Worm (Caenorhabditis elegans) whole organism, late embryonic: ENCODE data around the gene K12D12.4.

ENCODE experiments used
- C08G9.2 ChIP-seq: sonication (generic microtip); optimal IDR thresholded peaks from 2 replicates; lab custom pipeline; 2016; ENCODE audit warnings: mild to moderate bottlenecking, missing genetic modification characterization, moderate library complexity, missing compliant biosample characterization
- C38D4.7 ChIP-seq: fragments of 200-800 bp; sonication (Bioruptor generic); optimal IDR thresholded peaks from 2 replicates; lab custom pipeline; 2018; ENCODE audit warnings: mild to moderate bottlenecking, missing genetic modification characterization, moderate library complexity, missing compliant biosample characterization
- K09A11.1 ChIP-seq: sonication (generic microtip); optimal IDR thresholded peaks from 2 replicates; lab custom pipeline; 2017; ENCODE audit warnings: antibody characterized with exemption, mild to moderate bottlenecking, missing genetic modification characterization, missing compliant biosample characterization; ENCODE audit not compliant: insufficient read depth
- T23F11.4 ChIP-seq: fragments of 200-800 bp; sonication (Bioruptor generic); optimal IDR thresholded peaks from 2 replicates; lab custom pipeline; 2018; ENCODE audit warnings: mild to moderate bottlenecking, missing genetic modification characterization, missing compliant biosample characterization
- ahr-1 ChIP-seq: sonication (generic microtip); optimal IDR thresholded peaks from 2 replicates; lab custom pipeline; 2016; ENCODE audit warnings: missing genetic modification characterization, missing compliant biosample characterization
- ceh-14 ChIP-seq: sonication (generic microtip); optimal IDR thresholded peaks from 2 replicates; lab custom pipeline; 2016; ENCODE audit warnings: missing genotype, missing genetic modification characterization, missing compliant biosample characterization
- ceh-2 ChIP-seq: sonication (generic microtip); optimal IDR thresholded peaks from 2 replicates; lab custom pipeline; 2016; ENCODE audit warnings: missing genotype, missing genetic modification characterization, missing compliant biosample characterization
- ceh-22 ChIP-seq: sonication (generic microtip); optimal IDR thresholded peaks from 2 replicates; lab custom pipeline; 2017; ENCODE audit warnings: missing biosample characterization, missing genetic modification characterization
- ceh-24 ChIP-seq: sonication (generic microtip); optimal IDR thresholded peaks from 2 replicates; lab custom pipeline; 2016; ENCODE audit warnings: mild to moderate bottlenecking, missing genetic modification characterization, missing compliant biosample characterization
- ceh-30 ChIP-seq: fragments of 150-350 bp; optimal IDR thresholded peaks from 2 replicates; lab custom pipeline; 2014; ENCODE audit warnings: missing biosample characterization, missing genetic modification characterization
- ceh-31 ChIP-seq: sonication (generic microtip); optimal IDR thresholded peaks from 2 replicates; lab custom pipeline; 2016; ENCODE audit warnings: missing genetic modification characterization, missing compliant biosample characterization
- ceh-48 ChIP-seq: sonication (generic microtip); optimal IDR thresholded peaks from 2 replicates; lab custom pipeline; 2016; ENCODE audit warnings: missing genetic modification characterization, inconsistent platforms, missing compliant biosample characterization
- che-1 ChIP-seq: sonication (generic microtip); optimal IDR thresholded peaks from 2 replicates; lab custom pipeline; 2016; ENCODE audit warnings: mild to moderate bottlenecking, missing genetic modification characterization, missing compliant biosample characterization
- dmd-4 ChIP-seq: sonication (generic microtip); optimal IDR thresholded peaks from 2 replicates; lab custom pipeline; 2016; ENCODE audit warnings: borderline replicate concordance, missing genetic modification characterization, missing compliant biosample characterization
- dve-1 ChIP-seq: sonication (generic microtip); optimal IDR thresholded peaks from 2 replicates; lab custom pipeline; 2017; ENCODE audit warnings: antibody characterized with exemption, mild to moderate bottlenecking, missing genetic modification characterization, missing compliant biosample characterization
- elt-4 ChIP-seq: sonication (generic microtip); optimal IDR thresholded peaks from 2 replicates; lab custom pipeline; 2016; ENCODE audit warnings: missing genetic modification characterization, missing compliant biosample characterization
- fax-1 ChIP-seq: sonication (generic microtip); optimal IDR thresholded peaks from 2 replicates; lab custom pipeline; 2016; ENCODE audit warnings: missing genotype, missing genetic modification characterization, missing compliant biosample characterization
- fkh-6 ChIP-seq: sonication (generic microtip); optimal IDR thresholded peaks from 2 replicates; lab custom pipeline; 2016; ENCODE audit warnings: missing genetic modification characterization, missing compliant biosample characterization
- gmeb-2 ChIP-seq: sonication (generic microtip); optimal IDR thresholded peaks from 2 replicates; lab custom pipeline; 2016; ENCODE audit warnings: missing genetic modification characterization, inconsistent platforms, missing compliant biosample characterization
- hlh-13 ChIP-seq: fragments of 200-800 bp; sonication (Bioruptor generic); optimal IDR thresholded peaks from 2 replicates; lab custom pipeline; 2018; ENCODE audit warnings: mild to moderate bottlenecking, missing genetic modification characterization, missing compliant biosample characterization
- hlh-30 ChIP-seq: sonication (generic microtip); optimal IDR thresholded peaks from 2 replicates; lab custom pipeline; 2017; ENCODE audit warnings: antibody characterized with exemption, missing genetic modification characterization, missing compliant biosample characterization; ENCODE audit not compliant: insufficient read depth
- hlh-8 ChIP-seq: sonication (generic microtip); optimal IDR thresholded peaks from 2 replicates; lab custom pipeline; 2016; ENCODE audit warnings: missing genotype, missing genetic modification characterization, missing compliant biosample characterization
- lim-6 ChIP-seq: sonication (generic microtip); optimal IDR thresholded peaks from 2 replicates; lab custom pipeline; 2016; ENCODE audit warnings: missing genetic modification characterization, missing compliant biosample characterization
- madf-2 ChIP-seq: sonication (generic microtip); optimal IDR thresholded peaks from 2 replicates; lab custom pipeline; 2017; ENCODE audit warnings: missing genetic modification characterization, missing compliant biosample characterization
- mec-3 ChIP-seq: sonication (generic microtip); optimal IDR thresholded peaks from 2 replicates; lab custom pipeline; 2016; ENCODE audit warnings: borderline replicate concordance, missing genetic modification characterization, missing compliant biosample characterization
- nfya-1 ChIP-seq: sonication (generic microtip); optimal IDR thresholded peaks from 2 replicates; lab custom pipeline; 2017; ENCODE audit warnings: missing genetic modification characterization, mild to moderate bottlenecking, missing compliant biosample characterization, antibody characterized with exemption, moderate library complexity
- nhr-11 ChIP-seq: fragments of 150-350 bp; optimal IDR thresholded peaks from 2 replicates; lab custom pipeline; 2014; ENCODE audit warnings: missing biosample characterization, missing genetic modification characterization
- nhr-232 ChIP-seq: sonication (generic microtip); optimal IDR thresholded peaks from 2 replicates; lab custom pipeline; 2016; ENCODE audit warnings: missing genetic modification characterization, missing compliant biosample characterization
- npax-4 ChIP-seq: sonication (generic microtip); optimal IDR thresholded peaks from 2 replicates; lab custom pipeline; 2016; ENCODE audit warnings: missing genetic modification characterization, missing compliant biosample characterization
- odd-2 ChIP-seq: sonication (generic microtip); optimal IDR thresholded peaks from 2 replicates; lab custom pipeline; 2017; ENCODE audit warnings: antibody characterized with exemption, mild to moderate bottlenecking, missing genetic modification characterization, missing compliant biosample characterization
- pat-9 ChIP-seq: fragments of 200-800 bp; sonication (Bioruptor generic); optimal IDR thresholded peaks from 2 replicates; lab custom pipeline; 2018; ENCODE audit warnings: mild to moderate bottlenecking, missing genetic modification characterization, moderate library complexity, missing compliant biosample characterization
- pax-1 ChIP-seq: fragments of 150-350 bp; optimal IDR thresholded peaks from 2 replicates; lab custom pipeline; 2014; ENCODE audit warnings: missing biosample characterization, missing genetic modification characterization
- pha-2 ChIP-seq: sonication (generic microtip); optimal IDR thresholded peaks from 2 replicates; lab custom pipeline; 2017; ENCODE audit warnings: mild to moderate bottlenecking, missing genetic modification characterization, missing compliant biosample characterization
- pha-4 ChIP-seq: fragments of 150-350 bp; optimal IDR thresholded peaks from 2 replicates; lab custom pipeline; 2018; ENCODE audit warnings: missing biosample characterization, missing genetic modification reagents, missing genetic modification characterization
- pqm-1 ChIP-seq: sonication (generic microtip); optimal IDR thresholded peaks from 2 replicates; lab custom pipeline; 2016; ENCODE audit warnings: missing genetic modification characterization, missing compliant biosample characterization
- ref-2 ChIP-seq: sonication (generic microtip); optimal IDR thresholded peaks from 2 replicates; lab custom pipeline; 2016; ENCODE audit warnings: missing genetic modification characterization, missing compliant biosample characterization
- unc-3 ChIP-seq, 2 experiments: fragments of 200-800 bp in 1 of 2; sonication (Bioruptor generic) in 1 of 2; sonication (generic microtip) in 1 of 2; conservative IDR thresholded peaks in 1 of 2; optimal IDR thresholded peaks in 1 of 2; 2 replicates each; pipeline versions ENCODE4 v1.3.6 to Lab custom; 2016 to 2022; ENCODE audit warnings: missing compliant biosample characterization in 2 of 2, missing genetic modification characterization in 2 of 2, missing genetic modification reagents in 1 of 2
- unc-55 ChIP-seq: sonication (generic microtip); optimal IDR thresholded peaks from 2 replicates; lab custom pipeline; 2017; ENCODE audit warnings: missing biosample characterization, missing genetic modification reagents, missing genetic modification characterization
- ztf-16 ChIP-seq: sonication (generic microtip); optimal IDR thresholded peaks from 2 replicates; lab custom pipeline; 2017; ENCODE audit warnings: missing genetic modification characterization, missing compliant biosample characterization

K12D12.4 gene

DNA sequence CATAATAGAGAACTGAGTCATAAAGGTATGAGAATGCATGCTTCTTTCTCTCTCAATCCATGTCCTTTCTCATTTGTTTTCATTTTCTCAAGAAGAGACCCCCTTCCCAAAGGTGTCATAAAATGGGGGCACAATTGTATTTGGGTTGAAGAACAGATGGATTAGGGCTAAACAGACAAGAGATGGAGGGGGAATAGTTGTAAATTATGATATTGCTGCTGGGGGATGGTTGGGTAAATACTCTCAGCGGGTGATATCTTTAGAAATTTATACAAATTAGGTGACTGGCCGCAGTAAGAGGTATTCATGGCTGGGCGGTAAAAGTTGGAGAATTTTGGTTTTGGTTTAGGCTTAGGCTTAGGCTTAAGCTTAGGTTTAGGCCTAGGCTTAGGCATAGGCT lies 39.5 kb upstream of the K12D12.4 start (continued):
- TF ChIP-seq ceh-30 (tag; lab: Kevin White, UChicago) (no peak), pax-1 (tag; lab: Kevin White, UChicago) (no peak)

DNA sequence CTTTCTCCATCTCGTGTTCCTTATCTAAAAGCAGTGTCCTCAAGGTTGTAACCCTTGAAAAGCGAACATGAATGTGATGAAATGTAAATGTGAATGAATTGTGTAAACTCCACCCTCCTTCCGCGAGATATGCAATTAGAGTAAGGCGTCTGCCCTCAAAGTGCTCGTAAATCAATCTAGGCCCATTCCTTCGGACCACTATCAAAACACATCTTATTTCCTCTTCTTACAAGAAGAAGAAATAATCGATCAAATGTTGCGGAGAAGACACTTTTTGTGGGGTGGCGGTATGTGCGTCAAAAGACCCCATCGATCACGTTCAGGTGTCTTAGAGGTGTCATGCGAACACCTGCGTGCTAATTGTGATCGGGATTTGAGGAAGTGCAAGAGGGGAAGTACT lies 36.7 kb upstream of the K12D12.4 start:
- peak; percentile 87 for TF ChIP-seq unc-55 (GFP tag; lab: Kevin White, UChicago)
- TF ChIP-seq che-1 (tag; lab: Kevin White, UChicago) = no peak
- no peak for TF ChIP-seq nhr-232
- no peak for TF ChIP-seq ceh-14

DNA sequence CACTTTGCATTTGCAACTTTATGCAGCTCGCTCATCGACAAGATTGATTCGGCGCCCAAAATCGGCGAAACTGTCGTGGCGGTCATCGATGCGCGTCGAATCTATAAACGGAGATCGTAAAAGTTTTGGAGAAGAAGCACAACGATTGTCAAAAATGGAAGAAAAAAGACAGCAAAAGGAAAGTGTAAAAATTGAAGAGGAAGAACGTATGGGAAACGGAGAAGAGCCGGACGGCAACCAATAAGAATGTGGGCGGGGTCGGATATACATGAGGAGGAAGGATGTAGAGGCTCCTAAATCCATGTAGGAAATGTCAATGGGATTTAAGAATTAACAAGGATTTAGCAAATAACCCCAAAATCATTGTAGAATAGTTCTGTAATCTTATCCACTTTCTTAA lies 35.6 kb upstream of the K12D12.4 start, which contains the start of gene vab-23:
TSS of gene vab-23 (minus strand) at position 101 of the 400 bp plus-strand sequence.
- TF ChIP-seq odd-2 (tag; lab: Kevin White, UChicago) (no peak), ceh-22 (tag; lab: Kevin White, UChicago) (no peak), ceh-2 (tag; lab: Kevin White, UChicago) (no peak), dmd-4 (tag; lab: Kevin White, UChicago) (no peak), nfya-1 (no peak), C08G9.2 (no peak), lim-6 (tag; lab: Kevin White, UChicago) (no peak), pat-9 (tag; lab: Kevin White, UChicago) (no peak), pax-1 (tag; lab: Kevin White, UChicago) (no peak), pqm-1 (tag; lab: Kevin White, UChicago) (no peak), madf-2 (no peak), T23F11.4 (GFP tag; lab: Kevin White, UChicago) (no peak), fax-1 (tag; lab: Kevin White, UChicago) (no peak), gmeb-2 (tag; lab: Kevin White, UChicago) (no peak), hlh-13 (GFP tag; lab: Kevin White, UChicago) (no peak), ceh-24 (tag; lab: Kevin White, UChicago) (no peak)

DNA sequence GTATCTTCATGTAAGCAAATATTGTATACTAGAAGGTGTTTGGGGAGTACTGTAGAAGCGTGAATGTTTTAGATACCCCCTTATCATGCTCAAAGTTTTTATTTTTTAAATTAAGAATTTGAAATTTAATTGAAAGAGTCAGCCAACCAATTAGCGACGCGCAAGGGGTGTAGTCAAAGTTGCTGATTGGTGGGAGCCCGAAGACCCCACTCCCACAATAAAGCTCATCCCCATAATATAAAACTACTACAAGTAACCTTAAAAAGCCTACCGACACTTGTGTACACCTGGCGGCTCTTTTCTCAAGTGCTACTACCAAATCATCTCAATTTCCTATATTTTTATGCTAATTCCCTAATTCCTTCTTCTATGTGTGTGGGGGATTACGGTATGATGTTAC lies 34.2 kb upstream of the K12D12.4 start:
- peak; percentile 87 for TF ChIP-seq nfya-1
- no peak for TF ChIP-seq pha-2
- TF ChIP-seq C38D4.7 (GFP tag; lab: Kevin White, UChicago) = no peak
- no peak for TF ChIP-seq pax-1 (tag; lab: Kevin White, UChicago)
- no peak for TF ChIP-seq T23F11.4 (GFP tag; lab: Kevin White, UChicago)
- TF ChIP-seq unc-3 (GFP tag; conservative IDR thresholded peaks at IDR 0.05; lab: Robert Waterston, UW) = no peak
- TF ChIP-seq unc-3 (tag; optimal IDR thresholded peaks at IDR 0.05; lab: Kevin White, UChicago) = no peak
- no peak for TF ChIP-seq mec-3

- no peak for TF ChIP-seq pha-4 (tag; lab: Kevin White, UChicago)
- TF ChIP-seq odd-2 (tag; lab: Kevin White, UChicago) = no peak
- TF ChIP-seq ahr-1 (tag; lab: Kevin White, UChicago) = no peak
- TF ChIP-seq ceh-48 = no peak
- TF ChIP-seq dve-1 (tag; lab: Kevin White, UChicago) = no peak
- no peak for TF ChIP-seq npax-4 (tag; lab: Kevin White, UChicago)
- no peak for TF ChIP-seq pat-9 (tag; lab: Kevin White, UChicago)
- TF ChIP-seq ztf-16 (tag; lab: Kevin White, UChicago) = no peak
- no peak for TF ChIP-seq ceh-24 (tag; lab: Kevin White, UChicago)
- no peak for TF ChIP-seq madf-2
- no peak for TF ChIP-seq hlh-30 (tag; lab: Kevin White, UChicago)
- TF ChIP-seq hlh-8 = no peak
- no peak for TF ChIP-seq elt-4 (tag; lab: Kevin White, UChicago)
- TF ChIP-seq K09A11.1 (tag; lab: Kevin White, UChicago) = no peak
- no peak for TF ChIP-seq nhr-11 (tag; lab: Kevin White, UChicago)
- TF ChIP-seq fkh-6 = no peak
- TF ChIP-seq ceh-31 (tag; lab: Kevin White, UChicago) = no peak
- TF ChIP-seq ref-2 (tag; lab: Kevin White, UChicago) = no peak
- TF ChIP-seq unc-3 (GFP tag; conservative IDR thresholded peaks at IDR 0.05; lab: Robert Waterston, UW) = no peak
- TF ChIP-seq unc-3 (tag; optimal IDR thresholded peaks at IDR 0.05; lab: Kevin White, UChicago) = no peak
- TF ChIP-seq che-1 (tag; lab: Kevin White, UChicago) = no peak
Observed at ce11 chrII:11893323-11893722, 27.8 kb upstream of the K12D12.4 start, which contains the start of gene ZK930.2. Gene ZK930.2 (minus strand): TSS chrII:11893423.
